Fruit fly (Drosophila melanogaster): ENCODE measurements around the gene CG4477.

CG4477 gene

dm6 chr3L:9208704-9209405, 41.2 kb upstream of the CG4477 start, which contains the start of gene Slc45-1 (continued):
- TF ChIP-seq achi (GFP tag; optimal IDR thresholded peaks at IDR 0.05), result peak; percentile 57
- peak; percentile 67 for TF ChIP-seq eg (GFP tag; IDR thresholded peaks at IDR 0.05)
- TF ChIP-seq CG15336 (GFP tag; IDR thresholded peaks at IDR 0.05), result peak; percentile 75
- TF ChIP-seq Lpt (GFP tag; optimal IDR thresholded peaks at IDR 0.05), result peak; percentile 43
- peak; percentile 62; the same call in 2 of the 3 replicates for TF ChIP-seq CG6163 (GFP tag; IDR thresholded peaks at IDR 0.05)
- TF ChIP-seq CG3919 (GFP tag; optimal IDR thresholded peaks at IDR 0.05), result peak; percentile 52
- TF ChIP-seq CG3032 (tag; optimal IDR thresholded peaks at IDR 0.05), result no peak
- no peak for TF ChIP-seq fd85E (GFP tag; optimal IDR thresholded peaks at IDR 0.05)
- TF ChIP-seq pdm3 (GFP tag; optimal IDR thresholded peaks at IDR 0.05), result peak; percentile 15
- peak in 1 of 2 experiments; percentile 74 for TF ChIP-seq salr (GFP tag; optimal IDR thresholded peaks at IDR 0.05)
- TF ChIP-seq CG7368 (GFP tag; optimal IDR thresholded peaks at IDR 0.05), result peak; percentile 15
- peak; percentile 25 for TF ChIP-seq dsx (GFP tag; optimal IDR thresholded peaks at IDR 0.05; ENCODE audit: poor library complexity, severe bottlenecking)
- peak; percentile 8 for TF ChIP-seq CG8319 (GFP tag; optimal IDR thresholded peaks at IDR 0.05)
- peak; percentile 59 for TF ChIP-seq Ets96B (tag; optimal IDR thresholded peaks at IDR 0.05)
- peak; percentile 17 for TF ChIP-seq spab (GFP tag; optimal IDR thresholded peaks at IDR 0.05)
- TF ChIP-seq acj6 (GFP tag; optimal IDR thresholded peaks at IDR 0.05), result peak; percentile 51
- no peak for TF ChIP-seq fkh (GFP tag; optimal IDR thresholded peaks at IDR 0.05)

dm6 chr3L:9209665-9210064, 40.4 kb upstream of the CG4477 start:
- TF ChIP-seq CG11762 (GFP tag; optimal IDR thresholded peaks at IDR 0.05; ENCODE audit: insufficient read depth) (no peak), CG6163 (GFP tag; IDR thresholded peaks at IDR 0.05) (0 out of 3 replicates have a peak, but pooled peaks have one; percentile 28), Eip78C (GFP tag) (peak; percentile 62), fkh (GFP tag; optimal IDR thresholded peaks at IDR 0.05) (peak; percentile 79)

dm6 chr3L:9211302-9211930, 38.6 kb upstream of the CG4477 start, which contains the start of gene CG4476:
Gene CG4476 (plus strand): TSS chr3L:9211880.
- TF ChIP-seq esn (GFP tag; optimal IDR thresholded peaks at IDR 0.05), result no peak
- TF ChIP-seq CG6808 (GFP tag; optimal IDR thresholded peaks at IDR 0.05), result no peak
- TF ChIP-seq CG1621 (tag; optimal IDR thresholded peaks at IDR 0.05), result peak; percentile 48
- TF ChIP-seq acj6 (GFP tag; optimal IDR thresholded peaks at IDR 0.05), result no peak
- TF ChIP-seq Hr39 (GFP tag; optimal IDR thresholded peaks at IDR 0.05), result no peak
- TF ChIP-seq Sox14 (GFP tag; optimal IDR thresholded peaks at IDR 0.05), result no peak
- no peak for TF ChIP-seq CG34406 (GFP tag; optimal IDR thresholded peaks at IDR 0.05)
- TF ChIP-seq svp (GFP tag), result peak; percentile 50
- TF ChIP-seq CG11762 (GFP tag; optimal IDR thresholded peaks at IDR 0.05; ENCODE audit: insufficient read depth), result no peak
- TF ChIP-seq CG15336 (GFP tag; IDR thresholded peaks at IDR 0.05), result no peak
- no peak for TF ChIP-seq OdsH (GFP tag; optimal IDR thresholded peaks at IDR 0.05)
- no peak for TF ChIP-seq CG11902 (GFP tag; optimal IDR thresholded peaks at IDR 0.05)
- TF ChIP-seq Smox (GFP tag; optimal IDR thresholded peaks at IDR 0.05), result no peak
- TF ChIP-seq dsx (GFP tag; optimal IDR thresholded peaks at IDR 0.05; ENCODE audit: poor library complexity, severe bottlenecking), result no peak
- no peak for TF ChIP-seq CG7368 (GFP tag; optimal IDR thresholded peaks at IDR 0.05)
- no peak for TF ChIP-seq Eip93F (GFP tag; optimal IDR thresholded peaks at IDR 0.05)
- no peak for TF ChIP-seq eg (GFP tag; IDR thresholded peaks at IDR 0.05)
- TF ChIP-seq CG6854 (GFP tag; optimal IDR thresholded peaks at IDR 0.05), result no peak

- TF ChIP-seq CG8119 (GFP tag; IDR thresholded peaks at IDR 0.05) (no peak), CG6808 (GFP tag; optimal IDR thresholded peaks at IDR 0.05) (no peak), topi (GFP tag; optimal IDR thresholded peaks at IDR 0.05) (no peak), CG1621 (tag; optimal IDR thresholded peaks at IDR 0.05) (no peak), CG11762 (GFP tag; optimal IDR thresholded peaks at IDR 0.05; ENCODE audit: insufficient read depth) (no peak), svp (GFP tag) (no peak), fd59A (GFP tag; optimal IDR thresholded peaks at IDR 0.05) (no peak), CG9139 (GFP tag; optimal IDR thresholded peaks at IDR 0.05) (no peak), Hr4 (GFP tag; optimal IDR thresholded peaks at IDR 0.05) (no peak), Ets96B (tag; optimal IDR thresholded peaks at IDR 0.05) (no peak), CG16779 (tag; optimal IDR thresholded peaks at IDR 0.05) (no peak), CG6163 (GFP tag; IDR thresholded peaks at IDR 0.05) (no peak), Eip78C (GFP tag) (no peak), OdsH (GFP tag; optimal IDR thresholded peaks at IDR 0.05) (no peak), fd85E (GFP tag; optimal IDR thresholded peaks at IDR 0.05) (no peak), Lpt (GFP tag; optimal IDR thresholded peaks at IDR 0.05) (no peak), lz (GFP tag; optimal IDR thresholded peaks at IDR 0.05) (no peak), pdm3 (GFP tag; optimal IDR thresholded peaks at IDR 0.05) (no peak)
Measured at dm6 chr3L:9236548-9236947, 13.5 kb upstream of the CG4477 start, which contains the start of gene CG4483. Gene CG4483 (minus strand): TSS chr3L:9236648.
